Fruit fly (Drosophila melanogaster) whole organism, embryonic: ENCODE data around the gene Spc25.

Experiments
- CG1024 ChIP-seq: fragments of 200-800 bp; sonication (Bioruptor generic); IDR thresholded peaks from 2 replicates; pipeline ENCODE4 v1.3.6; 2022; ENCODE audit warnings: missing biosample characterization, missing genetic modification characterization
- CG10366 ChIP-seq: fragments of 200-800 bp; sonication (Bioruptor generic); IDR thresholded peaks from 2 replicates; pipeline ENCODE4 v1.3.6; 2022; ENCODE audit warnings: missing biosample characterization, missing genetic modification characterization
- CG11085 ChIP-seq: fragments of 200-800 bp; sonication (Bioruptor generic); IDR thresholded peaks from 2 replicates; pipeline ENCODE4 v1.3.6; 2022; ENCODE audit warnings: missing biosample characterization, missing genetic modification characterization
- CG12219 ChIP-seq: fragments of 200-800 bp; sonication (Bioruptor generic); optimal IDR thresholded peaks from 3 replicates; lab custom pipeline; 2018; ENCODE audit warnings: missing biosample characterization, mild to moderate bottlenecking, missing genetic modification characterization
- CG1233 ChIP-seq: fragments of 200-800 bp; sonication (Bioruptor generic); optimal IDR thresholded peaks from 4 replicates; lab custom pipeline; 2018; ENCODE audit warnings: missing biosample characterization, mild to moderate bottlenecking, missing genetic modification characterization
- CG12659 ChIP-seq: fragments of 200-800 bp; sonication (Bioruptor generic); optimal IDR thresholded peaks from 3 replicates; lab custom pipeline; 2017; ENCODE audit warnings: mild to moderate bottlenecking, missing biosample characterization, missing genetic modification reagents, missing genetic modification characterization
- CG13296 ChIP-seq: fragments of 200-800 bp; sonication (Bioruptor generic); optimal IDR thresholded peaks from 3 replicates; lab custom pipeline; 2018; ENCODE audit warnings: missing biosample characterization, mild to moderate bottlenecking, missing genetic modification characterization
- CG14710 ChIP-seq: fragments of 200-800 bp; sonication (Bioruptor generic); optimal IDR thresholded peaks from 3 replicates; lab custom pipeline; 2019; ENCODE audit warnings: missing biosample characterization, mild to moderate bottlenecking, missing genetic modification characterization, moderate library complexity
- CG15514 ChIP-seq: fragments of 200-800 bp; sonication (Bioruptor generic); optimal IDR thresholded peaks from 3 replicates; lab custom pipeline; 2017; ENCODE audit warnings: missing biosample characterization, missing genetic modification characterization, mild to moderate bottlenecking, moderate library complexity, missing genetic modification reagents
- CG1647 ChIP-seq: fragments of 200-800 bp; sonication (Bioruptor generic); optimal IDR thresholded peaks from 3 replicates; lab custom pipeline; 2016; ENCODE audit warnings: missing biosample characterization, missing genetic modification characterization
- CG17912 ChIP-seq: fragments of 200-800 bp; sonication (Bioruptor generic); optimal IDR thresholded peaks from 2 replicates; lab custom pipeline; 2018; ENCODE audit warnings: missing biosample characterization, mild to moderate bottlenecking, missing genetic modification characterization
- CG3163 ChIP-seq: fragments of 200-800 bp; sonication (Bioruptor generic); optimal IDR thresholded peaks from 3 replicates; lab custom pipeline; 2016; ENCODE audit warnings: missing biosample characterization, missing genetic modification characterization
- CG33213 ChIP-seq: fragments of 200-800 bp; sonication (Bioruptor generic); optimal IDR thresholded peaks from 3 replicates; lab custom pipeline; 2016; ENCODE audit warnings: missing biosample characterization, missing genetic modification characterization
- CG4282 ChIP-seq: fragments of 200-800 bp; sonication (Bioruptor generic); optimal IDR thresholded peaks from 2 replicates; lab custom pipeline; 2016; ENCODE audit warnings: missing biosample characterization, missing genetic modification characterization
- CG4730 ChIP-seq: fragments of 200-800 bp; sonication (Bioruptor generic); IDR thresholded peaks from 2 replicates; pipeline ENCODE4 v1.3.6; 2022; ENCODE audit warnings: missing biosample characterization, missing genetic modification characterization
- CG6791 ChIP-seq: fragments of 200-800 bp; sonication (Bioruptor generic); IDR thresholded peaks from 3 replicates; pipeline ENCODE4 v1.3.6; 2022; ENCODE audit warnings: missing biosample characterization, missing genetic modification characterization; ENCODE audit not compliant: partially characterized antibody
- CG9932 ChIP-seq: fragments of 200-800 bp; sonication (Bioruptor generic); IDR thresholded peaks from 2 replicates; pipeline ENCODE4 v1.3.6; 2022; ENCODE audit warnings: missing biosample characterization, missing genetic modification characterization
- CHES-1-like ChIP-seq: fragments of 200-800 bp; sonication (Bioruptor generic); optimal IDR thresholded peaks from 2 replicates; lab custom pipeline; 2016; ENCODE audit warnings: missing biosample characterization, missing genetic modification characterization
- D19A ChIP-seq: fragments of 200-800 bp; optimal IDR thresholded peaks from 3 replicates; lab custom pipeline; 2019; ENCODE audit warnings: missing biosample characterization, mild to moderate bottlenecking, missing genetic modification characterization, moderate library complexity
- Dref ChIP-seq: fragments of 200-800 bp; sonication (Bioruptor generic); IDR thresholded peaks from 2 replicates; pipeline ENCODE4 v1.3.6; 2022; ENCODE audit warnings: missing biosample characterization, missing genetic modification characterization
- Elba2 ChIP-seq: fragments of 200-800 bp; sonication (Bioruptor generic); optimal IDR thresholded peaks from 3 replicates; lab custom pipeline; 2016; ENCODE audit warnings: missing biosample characterization, missing genetic modification characterization
- Fer2 ChIP-seq: fragments of 200-800 bp; sonication (Bioruptor generic); optimal IDR thresholded peaks from 2 replicates; lab custom pipeline; 2018; ENCODE audit warnings: missing biosample characterization, mild to moderate bottlenecking, missing genetic modification characterization, moderate library complexity
- Gug ChIP-seq: fragments of 200-800 bp; sonication (Bioruptor generic); IDR thresholded peaks from 4 replicates; pipeline ENCODE4 v1.3.6; 2022; ENCODE audit warnings: missing biosample characterization, missing genetic modification characterization
- HLHmδ ChIP-seq: fragments of 200-800 bp; sonication (Bioruptor generic); optimal IDR thresholded peaks from 2 replicates; lab custom pipeline; 2018; ENCODE audit warnings: missing biosample characterization, mild to moderate bottlenecking, missing genetic modification characterization, moderate library complexity
- HmgZ ChIP-seq: fragments of 200-800 bp; sonication (Bioruptor generic); optimal IDR thresholded peaks from 2 replicates; lab custom pipeline; 2018; ENCODE audit warnings: missing biosample characterization, mild to moderate bottlenecking, missing genetic modification characterization
- Kr ChIP-seq: fragments of 200-800 bp; sonication (Bioruptor generic); optimal IDR thresholded peaks from 2 replicates; lab custom pipeline; 2017; ENCODE audit warnings: missing biosample characterization, mild to moderate bottlenecking, missing genetic modification characterization
- Mes4 ChIP-seq: fragments of 200-800 bp; sonication (Bioruptor generic); optimal IDR thresholded peaks from 2 replicates; lab custom pipeline; 2016; ENCODE audit warnings: missing biosample characterization, missing genetic modification characterization
- Scr ChIP-seq: fragments of 200-800 bp; sonication (Bioruptor generic); IDR thresholded peaks from 2 replicates; pipeline ENCODE4 v1.3.6; 2022; ENCODE audit warnings: missing biosample characterization, missing genetic modification characterization; ENCODE audit not compliant: partially characterized antibody
- Vsx1 ChIP-seq: fragments of 200-800 bp; sonication (Bioruptor generic); optimal IDR thresholded peaks from 2 replicates; lab custom pipeline; 2017; ENCODE audit warnings: missing biosample characterization, mild to moderate bottlenecking, missing genetic modification characterization, missing genetic modification reagents
- aop ChIP-seq: fragments of 200-800 bp; sonication (Bioruptor generic); IDR thresholded peaks from 2 replicates; pipeline ENCODE4 v1.3.6; 2022; ENCODE audit warnings: missing biosample characterization, missing genetic modification characterization
- ato ChIP-seq: fragments of 200-800 bp; sonication (Bioruptor generic); IDR thresholded peaks from 2 replicates; pipeline ENCODE4 v1.3.6; 2022; ENCODE audit warnings: missing biosample characterization, missing genetic modification characterization; ENCODE audit not compliant: partially characterized antibody
- bab2 ChIP-seq: fragments of 200-800 bp; sonication (Bioruptor generic); optimal IDR thresholded peaks from 2 replicates; lab custom pipeline; 2016; ENCODE audit warnings: missing biosample characterization, missing genetic modification characterization
- br ChIP-seq: fragments of >200 bp; optimal IDR thresholded peaks from 2 replicates; lab custom pipeline; 2017
- cas ChIP-seq: fragments of 200-800 bp; sonication (Bioruptor generic); IDR thresholded peaks from 2 replicates; pipeline ENCODE4 v1.3.6; 2022; ENCODE audit warnings: missing biosample characterization, missing genetic modification characterization
- caup ChIP-seq: fragments of 200-800 bp; sonication (Bioruptor generic); optimal IDR thresholded peaks from 3 replicates; lab custom pipeline; 2017; ENCODE audit warnings: missing biosample characterization, mild to moderate bottlenecking, missing genetic modification characterization, moderate library complexity; ENCODE audit not compliant: severe bottlenecking
- cwo ChIP-seq: fragments of 200-800 bp; sonication (Bioruptor generic); optimal IDR thresholded peaks from 3 replicates; lab custom pipeline; 2017; ENCODE audit warnings: missing biosample characterization, missing genetic modification characterization, mild to moderate bottlenecking, moderate library complexity, missing genetic modification reagents
- danr ChIP-seq: fragments of 200-800 bp; sonication (Bioruptor generic); IDR thresholded peaks from 2 replicates; pipeline ENCODE4 v1.3.6; 2022; ENCODE audit warnings: missing biosample characterization, missing genetic modification characterization
- fru ChIP-seq: fragments of >200 bp; optimal IDR thresholded peaks from 2 replicates; lab custom pipeline; 2017
- hth ChIP-seq: fragments of >200 bp; optimal IDR thresholded peaks from 2 replicates; lab custom pipeline; 2017; ENCODE audit warnings: inconsistent platforms
- insv ChIP-seq, 2 experiments: fragments of 200-800 bp; sonication (Bioruptor generic); optimal IDR thresholded peaks; 3 replicates each; lab custom pipeline; 2016 to 2018; ENCODE audit warnings: missing biosample characterization in 2 of 2, missing genetic modification characterization in 2 of 2
- knrl ChIP-seq: fragments of 200-800 bp; sonication (Bioruptor generic); IDR thresholded peaks from 3 replicates; pipeline ENCODE4 v1.3.6; 2022; ENCODE audit warnings: missing biosample characterization, missing genetic modification characterization; ENCODE audit not compliant: partially characterized antibody
- peb ChIP-seq: fragments of 200-800 bp; sonication (Bioruptor generic); IDR thresholded peaks from 2 replicates; pipeline ENCODE4 v1.3.6; 2022; ENCODE audit warnings: missing biosample characterization, missing genetic modification characterization
- phol ChIP-seq: fragments of 200-800 bp; sonication (Bioruptor generic); optimal IDR thresholded peaks from 3 replicates; lab custom pipeline; 2018; ENCODE audit warnings: missing biosample characterization, mild to moderate bottlenecking, missing genetic modification characterization, moderate library complexity
- pnt ChIP-seq: fragments of 200-800 bp; sonication (Bioruptor generic); optimal IDR thresholded peaks from 3 replicates; lab custom pipeline; 2016; ENCODE audit warnings: missing biosample characterization, missing genetic modification characterization
- schlank ChIP-seq: fragments of 200-800 bp; sonication (Bioruptor generic); optimal IDR thresholded peaks from 2 replicates; lab custom pipeline; 2018; ENCODE audit warnings: missing biosample characterization, mild to moderate bottlenecking, missing genetic modification characterization
- sd ChIP-seq: fragments of 200-800 bp; sonication (Bioruptor generic); optimal IDR thresholded peaks from 3 replicates; lab custom pipeline; 2018; ENCODE audit warnings: missing biosample characterization, mild to moderate bottlenecking, missing genetic modification characterization, moderate library complexity
- stc ChIP-seq: fragments of 200-800 bp; sonication (Bioruptor generic); IDR thresholded peaks from 2 replicates; pipeline ENCODE4 v1.3.6; 2022; ENCODE audit warnings: missing biosample characterization, missing genetic modification characterization
- trh ChIP-seq: fragments of 200-800 bp; sonication (Bioruptor generic); optimal IDR thresholded peaks from 2 replicates; lab custom pipeline; 2016; ENCODE audit warnings: missing biosample characterization, missing genetic modification characterization
- z ChIP-seq: fragments of 200-800 bp; sonication (Bioruptor generic); IDR thresholded peaks from 3 replicates; pipeline ENCODE4 v1.3.6; 2022; ENCODE audit warnings: missing biosample characterization, missing genetic modification characterization
- zf30C ChIP-seq: fragments of 200-800 bp; sonication (Bioruptor generic); optimal IDR thresholded peaks from 3 replicates; lab custom pipeline; 2018; ENCODE audit warnings: missing biosample characterization, mild to moderate bottlenecking, missing genetic modification characterization

Gene Spc25

dm6 chr3R:13011621-13011963, 50.0 kb downstream of the Spc25 start, which contains the start of gene CtBP (continued):
- TF ChIP-seq z (no peak), phol (tag; lab: Kevin White, UChicago) (peak; percentile 96), CG17912 (GFP tag; lab: Kevin White, UChicago) (no peak), aop (GFP tag; lab: Robert Waterston, UW) (no peak), CG14710 (peak; percentile 14), CG15514 (no peak), Elba2 (GFP tag; lab: Kevin White, UChicago) (peak; percentile 4), zf30C (GFP tag; lab: Kevin White, UChicago) (peak; percentile 24), sd (tag; lab: Kevin White, UChicago) (peak; percentile 88), CG12659 (GFP tag; lab: Kevin White, UChicago) (peak; percentile 55), cwo (GFP tag; lab: Kevin White, UChicago) (no peak), CG9932 (GFP tag; lab: Robert Waterston, UW) (no peak)
- TF ChIP-seq, all 482 proteins: peak for 17

DNA sequence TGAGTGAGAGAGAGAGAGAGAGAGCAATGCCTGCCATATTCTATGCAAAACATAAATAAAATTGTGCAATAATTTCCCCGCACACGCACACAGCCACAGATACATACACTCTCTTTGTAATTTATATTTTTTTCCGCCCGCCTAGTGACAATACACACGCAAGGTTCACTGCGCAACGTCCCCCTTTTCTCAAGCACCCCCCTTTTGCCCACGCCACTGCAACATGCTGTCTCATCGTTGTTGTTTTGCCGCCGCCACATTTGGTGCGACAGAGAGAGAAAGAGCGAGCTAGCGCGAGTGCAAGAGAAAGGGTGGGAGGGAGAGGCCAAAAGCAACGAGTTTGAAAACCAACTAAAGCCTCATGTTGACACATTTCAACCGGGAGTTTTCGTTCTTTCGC, 50.8 kb downstream of the Spc25 start:
- peak; percentile 30 for TF ChIP-seq CG13296
- peak; percentile 53 for TF ChIP-seq caup (GFP tag; lab: Kevin White, UChicago)
- TF ChIP-seq ato (GFP tag; lab: Robert Waterston, UW): no peak
- TF ChIP-seq danr (GFP tag; lab: Robert Waterston, UW): no peak
- peak; percentile 61 for TF ChIP-seq CG3163 (GFP tag; lab: Kevin White, UChicago)
- TF ChIP-seq HLHmδ: peak; percentile 26
- peak; percentile 66 for TF ChIP-seq CG1647 (GFP tag; lab: Kevin White, UChicago)
- no peak for TF ChIP-seq fru
- TF ChIP-seq CG6791 (GFP tag; lab: Robert Waterston, UW): 0 out of 3 replicates have a peak, but pooled peaks have one; percentile 11
- TF ChIP-seq hth: no peak
- no peak for TF ChIP-seq br (lab: Kevin White, UChicago)
- TF ChIP-seq Scr: no peak
- TF ChIP-seq schlank (tag; lab: Kevin White, UChicago): peak; percentile 29
- TF ChIP-seq CG4282: peak; percentile 51
- peak; percentile 66 for TF ChIP-seq CG1233 (GFP tag; lab: Kevin White, UChicago)
- TF ChIP-seq Fer2 (tag; lab: Kevin White, UChicago): no peak
- TF ChIP-seq CG10366 (GFP tag; lab: Robert Waterston, UW): peak; percentile 72
- TF ChIP-seq CG12219 (GFP tag; lab: Kevin White, UChicago): no peak
- no peak for TF ChIP-seq insv (GFP tag; optimal IDR thresholded peaks at IDR 0.05; lab: Kevin White, UChicago)
- TF ChIP-seq Mes4: peak; percentile 50
- no peak for TF ChIP-seq Kr (GFP tag; lab: Kevin White, UChicago)
- 0 out of 2 replicates have a peak, but pooled peaks have one; percentile 39 for TF ChIP-seq CG11085 (GFP tag; lab: Robert Waterston, UW)
- no peak for TF ChIP-seq Dref (GFP tag; lab: Robert Waterston, UW)
- peak; percentile 23 for TF ChIP-seq trh (GFP tag; lab: Kevin White, UChicago)
- no peak for TF ChIP-seq CG1024
- no peak; the same call in 1 of the 2 replicates for TF ChIP-seq peb
- no peak for TF ChIP-seq Vsx1 (GFP tag; lab: Kevin White, UChicago)
- peak; percentile 68 for TF ChIP-seq bab2
- peak; percentile 53 for TF ChIP-seq D19A (tag; lab: Kevin White, UChicago)
- 0 out of 2 replicates have a peak, but pooled peaks have one; percentile 31 for TF ChIP-seq CG4730
- TF ChIP-seq CG33213 (GFP tag; lab: Kevin White, UChicago): peak; percentile 37
- TF ChIP-seq Gug (GFP tag; lab: Robert Waterston, UW): peak; percentile 65; the same call in 3 of the 4 replicates
- TF ChIP-seq cas (GFP tag; lab: Robert Waterston, UW): no peak
- TF ChIP-seq CHES-1-like: peak; percentile 66
- peak; percentile 16; the same call in 1 of the 3 replicates for TF ChIP-seq knrl (GFP tag; lab: Robert Waterston, UW)
- peak; percentile 40 for TF ChIP-seq pnt
- no peak for TF ChIP-seq HmgZ (tag; lab: Kevin White, UChicago)
- TF ChIP-seq stc (GFP tag; lab: Robert Waterston, UW): peak; percentile 41; the same call in 1 of the 2 replicates
